Worm (Caenorhabditis elegans) whole organism, L4 larva: ENCODE results near the gene Y45F10B.12.

Experiments
- T26A8.4 ChIP-seq: fragments of 200-800 bp; sonication (Bioruptor generic); IDR thresholded peaks from 2 replicates; pipeline ENCODE4 v1.3.6; 2022; ENCODE audit warnings: missing genetic modification characterization, missing compliant biosample characterization
- ZK546.5 ChIP-seq, 2 experiments: sonication (generic microtip); optimal IDR thresholded peaks; 2 replicates each; lab custom pipeline; 2017; ENCODE audit warnings: missing biosample characterization in 2 of 2, missing genetic modification characterization in 2 of 2
- ceh-32 ChIP-seq: sonication (generic microtip); optimal IDR thresholded peaks from 2 replicates; lab custom pipeline; 2016; ENCODE audit warnings: mild to moderate bottlenecking, missing genetic modification characterization, missing compliant biosample characterization; ENCODE audit not compliant: poor library complexity
- daf-16 ChIP-seq, 3 experiments: sonication (generic microtip); optimal IDR thresholded peaks; 2 replicates each; lab custom pipeline; 2016 to 2017; ENCODE audit warnings: missing genetic modification characterization in 3 of 3, missing genetic modification reagents in 3 of 3, mild to moderate bottlenecking in 2 of 3, missing compliant biosample characterization in 2 of 3, missing biosample characterization in 1 of 3, moderate library complexity in 1 of 3
- fkh-10 ChIP-seq: fragments of 150-350 bp; optimal IDR thresholded peaks from 2 replicates; lab custom pipeline; 2014; ENCODE audit warnings: missing biosample characterization, missing genetic modification reagents, missing genetic modification characterization
- nhr-11 ChIP-seq: fragments of 150-350 bp; optimal IDR thresholded peaks from 2 replicates; lab custom pipeline; 2014; ENCODE audit warnings: missing biosample characterization, missing genetic modification characterization
- pqm-1 ChIP-seq: sonication (generic microtip); optimal IDR thresholded peaks from 2 replicates; lab custom pipeline; 2017; ENCODE audit warnings: missing biosample characterization, missing genetic modification characterization
- unc-62 ChIP-seq, 3 experiments: fragments of 150-350 bp in 1 of 3; sonication (generic microtip); optimal IDR thresholded peaks in 2 of 3; peaks in 1 of 3; 1 replicate in 1 of 3; 2 replicates in 2 of 3; lab custom pipeline; 2014 to 2017; ENCODE audit warnings: missing biosample characterization in 3 of 3, missing genetic modification characterization in 3 of 3, missing genetic modification reagents in 3 of 3, missing genotype in 1 of 3
- ztf-7 ChIP-seq: fragments of 150-350 bp; optimal IDR thresholded peaks from 2 replicates; lab custom pipeline; 2014; ENCODE audit warnings: missing biosample characterization, missing genetic modification characterization

Gene Y45F10B.12

DNA sequence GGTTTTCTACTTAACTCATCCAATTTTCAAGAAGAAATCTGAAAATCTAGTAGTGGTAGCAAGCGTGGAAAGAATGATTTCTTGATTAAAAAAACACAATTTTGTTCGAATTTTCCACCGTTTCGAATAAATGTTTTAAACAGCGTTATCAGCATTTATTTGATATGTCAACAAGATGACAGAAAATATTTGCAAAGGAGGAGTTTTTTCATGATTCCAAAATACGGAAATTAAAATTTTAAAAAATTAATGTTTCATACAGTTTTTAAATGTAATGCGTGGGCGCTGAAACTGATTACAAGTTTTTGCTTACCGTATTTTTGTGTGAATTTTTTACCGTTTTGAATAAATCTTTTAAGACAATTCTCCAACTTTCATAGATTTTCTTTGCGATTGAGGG lies 45.3 kb downstream of the Y45F10B.12 start:
- TF ChIP-seq fkh-10 (GFP tag; lab: Kevin White, UChicago): no peak
- no peak for TF ChIP-seq nhr-11
- peak in 1 of 2 experiments; percentile 69 for TF ChIP-seq unc-62 (GFP tag; optimal IDR thresholded peaks at IDR 0.05 in 1 of 2; lab: Kevin White, UChicago)
- no peak for TF ChIP-seq unc-62 (tag; optimal IDR thresholded peaks at IDR 0.05; lab: Kevin White, UChicago)
- no peak for TF ChIP-seq daf-16 (GFP tag; optimal IDR thresholded peaks at IDR 0.05; lab: Kevin White, UChicago)
- TF ChIP-seq daf-16 (tag; optimal IDR thresholded peaks at IDR 0.05; lab: Kevin White, UChicago): peak; percentile 57
- no peak for TF ChIP-seq T26A8.4 (GFP tag; lab: Robert Waterston, UW)
- TF ChIP-seq pqm-1: peak; percentile 24

DNA sequence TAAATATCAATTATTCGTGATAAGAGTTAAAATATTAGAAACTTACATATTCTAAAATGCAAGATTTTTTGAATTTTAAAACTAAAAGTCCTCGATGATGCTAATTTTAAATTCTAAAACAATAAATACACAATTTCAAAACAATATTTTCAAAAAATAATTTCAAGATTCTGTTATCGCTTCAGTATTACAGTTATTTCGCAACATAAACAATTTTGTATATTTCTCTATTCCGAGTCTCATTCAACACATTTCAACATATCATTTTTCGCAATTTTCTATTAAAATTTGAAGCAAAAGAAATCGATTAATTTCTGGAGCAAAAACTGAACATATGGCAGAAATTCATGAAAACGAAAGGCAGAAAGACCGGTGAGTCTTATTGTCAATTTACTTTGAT lies 45.9 kb downstream of the Y45F10B.12 start, which contains the start of gene fbxa-98:
Gene fbxa-98 (plus strand): TSS at position 243 of the 400 bp plus-strand sequence.
- TF ChIP-seq daf-16 (GFP tag; optimal IDR thresholded peaks at IDR 0.05; lab: Kevin White, UChicago): no peak
- TF ChIP-seq daf-16 (tag; optimal IDR thresholded peaks at IDR 0.05; lab: Kevin White, UChicago): peak; percentile 80
- TF ChIP-seq ztf-7 (tag; lab: Kevin White, UChicago): peak; percentile 18
- TF ChIP-seq ceh-32 (tag; lab: Kevin White, UChicago): no peak
- TF ChIP-seq, all 104 proteins: peak for 2

DNA sequence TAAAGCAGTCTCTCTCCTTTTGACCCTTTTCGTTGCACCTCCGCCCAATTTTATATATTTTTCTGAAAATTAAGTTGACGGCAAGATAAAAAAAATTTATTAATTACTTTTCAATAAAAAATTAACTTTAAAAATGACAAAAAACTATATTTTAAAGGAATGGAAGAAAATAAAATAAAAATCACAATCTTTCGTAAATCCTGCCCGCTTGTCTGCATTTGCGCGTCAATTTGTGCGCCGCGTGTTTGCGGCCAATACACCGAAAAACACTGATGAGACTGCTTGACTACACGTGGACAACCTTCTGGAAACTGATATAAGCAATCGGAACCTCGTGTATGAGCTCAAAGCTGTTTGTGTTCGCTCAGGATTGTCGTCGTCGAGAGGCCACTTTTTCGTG lies 49.7 kb downstream of the Y45F10B.12 start, which contains the start of gene C08F11.7:
Gene C08F11.7 (plus strand): TSS at position 301 of the 400 bp plus-strand sequence.
- no peak for TF ChIP-seq ZK546.5 (tag; optimal IDR thresholded peaks at IDR 0.05; lab: Kevin White, UChicago)
